Worm (Caenorhabditis elegans) whole organism, midembryonic: ENCODE data around the gene cpsf-1.

Source experiments
- flt-1 ChIP-seq: fragments of 200-800 bp; sonication (Bioruptor generic); IDR thresholded peaks from 2 replicates; pipeline ENCODE4 v1.3.6; 2022; ENCODE audit warnings: missing genetic modification characterization, missing compliant biosample characterization
- med-1 ChIP-seq: sonication (generic microtip); optimal IDR thresholded peaks from 2 replicates; lab custom pipeline; 2017; ENCODE audit warnings: missing genetic modification characterization, mild to moderate bottlenecking, missing compliant biosample characterization, antibody characterized with exemption, missing genetic modification reagents; ENCODE audit not compliant: insufficient read depth
- ztf-23 ChIP-seq: fragments of 200-800 bp; sonication (Bioruptor generic); IDR thresholded peaks from 2 replicates; pipeline ENCODE4 v1.3.6; 2022; ENCODE audit warnings: missing genetic modification reagents, missing genetic modification characterization, missing compliant biosample characterization

ce11 chrIV:2057462-2057861, 24.7 kb upstream of the cpsf-1 start:
- TF ChIP-seq ztf-23 (GFP tag; lab: Robert Waterston, UW), result no peak
- no peak for TF ChIP-seq flt-1
- no peak for TF ChIP-seq med-1
